Worm (Caenorhabditis elegans): ENCODE data around the gene cgt-2.
"Not testable (repeated sequence)": the region's sequence is repeated elsewhere in the genome, so short reads cannot be mapped to it uniquely, and the experiment has no call there.

Gene cgt-2

DNA sequence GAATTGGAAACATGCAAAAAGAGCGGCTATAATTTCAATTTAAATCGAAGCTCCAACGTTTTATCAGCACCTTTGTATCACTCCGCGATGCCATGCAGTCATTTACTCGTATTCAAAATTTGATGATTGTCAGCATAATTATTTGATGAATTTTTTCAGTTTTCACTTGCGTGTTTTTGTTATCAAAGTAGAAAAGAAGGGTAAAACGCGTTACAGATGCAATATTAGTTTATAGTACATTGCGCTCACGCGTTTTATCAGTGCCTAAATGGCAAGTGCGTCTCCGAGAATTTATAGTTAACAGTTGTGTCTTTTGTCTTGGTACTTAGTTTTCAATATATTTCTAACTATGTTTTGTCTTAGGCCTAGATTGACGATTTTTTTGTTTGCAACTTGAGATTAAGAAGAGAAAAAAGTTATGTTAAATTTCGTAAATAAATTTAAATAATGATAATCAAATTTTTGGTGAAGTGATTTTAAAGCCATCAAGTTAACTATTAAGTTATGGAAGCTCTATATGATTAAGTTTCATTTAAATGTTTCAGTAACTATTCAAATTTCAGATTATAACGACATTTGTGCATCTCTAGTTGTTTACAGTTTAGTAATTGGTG, at the start of gene cgt-2 (continued):
- TF ChIP-seq dmd-8 (GFP tag; IDR thresholded peaks at IDR 0.05) (no peak), dmd-6 (GFP tag; IDR thresholded peaks at IDR 0.05) (peak; percentile 71), nhr-77 (tag; optimal IDR thresholded peaks at IDR 0.05) (peak; percentile 30), tra-1 (GFP tag; IDR thresholded peaks at IDR 0.05) (no peak), ztf-7 (tag; optimal IDR thresholded peaks at IDR 0.05) (no peak), nhr-28 (tag; optimal IDR thresholded peaks at IDR 0.05) (peak; percentile 88), nhr-102 (tag; optimal IDR thresholded peaks at IDR 0.05) (no peak), F49E8.2 (tag; optimal IDR thresholded peaks at IDR 0.05; ENCODE audit: borderline replicate concordance) (no peak)

DNA sequence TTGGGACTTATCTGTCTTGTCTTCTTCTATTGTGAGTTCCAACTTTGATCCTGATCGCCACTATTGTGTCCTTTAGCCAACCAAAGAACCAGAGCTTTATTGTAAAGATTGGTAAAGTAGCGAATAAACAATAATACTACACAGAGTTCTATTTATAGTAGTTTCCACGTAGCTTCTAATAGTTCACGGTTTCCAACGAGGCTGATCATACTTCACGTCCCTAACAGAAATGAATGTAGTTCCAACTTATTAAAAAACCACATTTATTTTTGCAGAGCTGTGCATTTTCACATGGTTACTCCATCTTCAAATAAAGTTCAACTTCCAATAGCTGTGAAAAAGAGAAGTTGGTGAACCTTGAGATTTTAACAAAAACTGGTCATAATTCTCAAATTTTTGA, 45.7 kb upstream of the cgt-2 start, which contains the start of gene tmem-218:
Gene tmem-218, plus strand, starts transcription at position 301 of the 400 bp plus-strand sequence.
- not testable (repeated sequence) for TF ChIP-seq daf-16 (GFP tag; optimal IDR thresholded peaks at IDR 0.05); daf-16 (tag; optimal IDR thresholded peaks at IDR 0.05); egl-43 (GFP tag; IDR thresholded peaks at IDR 0.05); dmd-6 (GFP tag; IDR thresholded peaks at IDR 0.05)

DNA sequence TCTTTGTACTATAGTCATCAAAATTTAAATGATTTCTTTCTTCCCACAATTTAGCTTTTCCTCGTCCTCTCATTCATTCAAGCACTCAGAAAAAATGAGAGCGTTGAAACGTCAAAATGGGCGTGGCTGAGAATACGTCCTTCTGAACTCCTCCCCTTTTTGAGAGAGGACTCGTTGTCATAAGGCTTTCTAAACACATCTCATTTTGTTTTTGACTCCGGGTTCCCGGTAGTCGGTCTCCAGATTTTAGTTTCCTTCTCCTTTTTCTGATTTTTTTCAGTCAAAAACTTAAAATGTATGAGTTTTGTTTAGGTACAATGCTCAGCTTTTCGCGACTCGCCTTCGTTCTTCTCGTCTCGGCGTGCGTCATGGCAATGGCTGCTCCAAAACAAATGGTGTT, 32.9 kb upstream of the cgt-2 start, which contains the start of gene nlp-6:
Gene nlp-6, plus strand, starts transcription at position 301 of the 400 bp plus-strand sequence.
- no peak for TF ChIP-seq madf-9 (GFP tag; conservative IDR thresholded peaks at IDR 0.05)
- TF ChIP-seq dpl-1 (GFP tag; optimal IDR thresholded peaks at IDR 0.05) = no peak
- TF ChIP-seq D1046.2 (GFP tag; IDR thresholded peaks at IDR 0.05) = no peak
- TF ChIP-seq daf-8 (GFP tag; IDR thresholded peaks at IDR 0.05) = no peak
- TF ChIP-seq nhr-6 (tag; optimal IDR thresholded peaks at IDR 0.05) = no peak
- TF ChIP-seq zip-2 (tag; optimal IDR thresholded peaks at IDR 0.05) = no peak
- no peak for TF ChIP-seq zfp-2 (tag; optimal IDR thresholded peaks at IDR 0.05)
- TF ChIP-seq F37D6.2 (tag; optimal IDR thresholded peaks at IDR 0.05) = no peak
- TF ChIP-seq hlh-11 (tag; optimal IDR thresholded peaks at IDR 0.05) = no peak
- no peak for TF ChIP-seq F26F4.8 (GFP tag; conservative IDR thresholded peaks at IDR 0.05)
- no peak for TF ChIP-seq T26A8.4 (GFP tag; IDR thresholded peaks at IDR 0.05)
- no peak for TF ChIP-seq lin-13 (GFP tag; optimal IDR thresholded peaks at IDR 0.05)
- no peak for TF ChIP-seq lin-15B (tag; optimal IDR thresholded peaks at IDR 0.05)
- no peak for TF ChIP-seq lin-1 (GFP tag; IDR thresholded peaks at IDR 0.05)
- no peak for TF ChIP-seq nhr-28 (tag; optimal IDR thresholded peaks at IDR 0.05)
- no peak for TF ChIP-seq dmd-9 (GFP tag; IDR thresholded peaks at IDR 0.05)
- no peak for TF ChIP-seq pqm-1 (tag; optimal IDR thresholded peaks at IDR 0.05)
- no peak for TF ChIP-seq lir-3 (tag; optimal IDR thresholded peaks at IDR 0.05)
- TF ChIP-seq nhr-42 (GFP tag; IDR thresholded peaks at IDR 0.05) = no peak
- no peak for TF ChIP-seq snpc-1.2 (GFP tag; IDR thresholded peaks at IDR 0.05)

DNA sequence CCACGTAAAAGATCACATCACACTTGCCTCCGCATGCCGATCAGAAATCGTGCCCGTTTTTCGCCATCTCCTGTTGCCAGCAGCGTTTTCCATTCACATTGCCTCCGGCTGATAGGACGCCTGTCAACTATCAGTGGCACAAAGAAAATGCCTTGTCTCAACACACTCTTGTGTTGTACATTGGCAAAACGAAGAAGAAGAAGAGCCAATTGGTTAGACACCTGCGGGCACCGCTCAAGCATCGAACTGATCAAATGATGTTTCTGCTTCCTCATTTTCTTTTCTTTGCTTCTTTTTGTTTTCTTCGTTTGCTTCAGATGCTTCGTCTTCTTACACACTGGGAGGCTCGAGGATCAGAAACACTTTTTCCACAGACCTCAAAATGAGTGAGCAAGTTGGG, 27.7 kb upstream of the cgt-2 start:
- TF ChIP-seq cey-2 (tag; optimal IDR thresholded peaks at IDR 0.05; ENCODE audit: borderline replicate concordance, insufficient read depth) (no peak), Y75B8A.6 (GFP tag; IDR thresholded peaks at IDR 0.05) (no peak), D1046.2 (GFP tag; IDR thresholded peaks at IDR 0.05) (no peak), lin-1 (GFP tag; IDR thresholded peaks at IDR 0.05) (no peak), hlh-30 (tag; optimal IDR thresholded peaks at IDR 0.05; ENCODE audit: insufficient read depth) (no peak), sdz-12 (GFP tag; optimal IDR thresholded peaks at IDR 0.05) (no peak), nhr-10 (tag; optimal IDR thresholded peaks at IDR 0.05) (no peak), hlh-11 (tag; optimal IDR thresholded peaks at IDR 0.05) (peak; percentile 63), daf-12 (tag; optimal IDR thresholded peaks at IDR 0.05) (no peak), tra-1 (GFP tag; IDR thresholded peaks at IDR 0.05) (no peak), dmd-8 (GFP tag; IDR thresholded peaks at IDR 0.05) (no peak), mxl-2 (GFP tag; conservative IDR thresholded peaks at IDR 0.05) (no peak), attf-4 (tag; optimal IDR thresholded peaks at IDR 0.05) (no peak), lin-13 (GFP tag; optimal IDR thresholded peaks at IDR 0.05) (no peak), ceh-62 (tag; optimal IDR thresholded peaks at IDR 0.05) (no peak), nhr-111 (GFP tag; optimal IDR thresholded peaks at IDR 0.05) (no peak), daf-16 (GFP tag; optimal IDR thresholded peaks at IDR 0.05) (peak in 1 of 2 experiments; percentile 46), daf-16 (tag; optimal IDR thresholded peaks at IDR 0.05) (no peak), T26A8.4 (GFP tag; IDR thresholded peaks at IDR 0.05) (no peak), nhr-11 (tag; optimal IDR thresholded peaks at IDR 0.05) (peak; percentile 16), set-16 (GFP tag; IDR thresholded peaks at IDR 0.05) (no peak), dpl-1 (GFP tag; optimal IDR thresholded peaks at IDR 0.05) (no peak), ces-1 (GFP tag; optimal IDR thresholded peaks at IDR 0.05) (no peak), unc-62 (GFP tag; optimal IDR thresholded peaks at IDR 0.05 in 1 of 2) (peak in 1 of 2 experiments; percentile 75), unc-62 (tag; optimal IDR thresholded peaks at IDR 0.05) (no peak), zag-1 (tag; optimal IDR thresholded peaks at IDR 0.05) (no peak)

All from whole organism, L4 larva.